In the genomic region with DNA sequence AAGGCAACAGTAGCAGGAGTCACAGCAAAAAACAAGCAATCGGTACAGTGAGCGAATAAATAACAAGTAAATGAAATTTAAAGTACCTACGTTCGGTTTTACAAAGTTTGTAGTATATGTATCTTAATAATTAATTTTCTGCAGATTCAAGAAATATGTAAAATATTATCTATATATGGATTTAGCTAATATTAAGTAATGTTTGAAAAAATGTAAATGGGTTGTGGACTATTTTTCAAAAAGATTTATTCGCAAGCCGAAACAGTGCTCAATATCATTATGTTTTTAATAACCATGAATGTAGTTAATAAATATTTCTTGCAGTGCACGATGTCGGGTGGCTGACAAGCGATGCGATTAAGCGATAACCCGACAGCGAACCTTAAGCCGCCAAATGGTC, we compare ENCODE assay signal across 1 fruit fly cellular context.
TF ChIP-seq lines count a peak whose summit lies in the region.

No protein-coding gene starts in this region.

TF ChIP-seq in whole organism, embryonic, 481 proteins besides CTCF, POLR2A, EP300 and RAD21 (continued from another document):
- TF ChIP-seq prd (optimal IDR thresholded peaks at IDR 0.05; lab: Kevin White, UChicago), result no peak
- TF ChIP-seq prd (GFP tag; IDR thresholded peaks at IDR 0.05; lab: Robert Waterston, UW), result no peak; the same call in 2 of the 3 replicates
- TF ChIP-seq row (GFP tag; IDR thresholded peaks at IDR 0.05; lab: Robert Waterston, UW), result peak; percentile 35
- no peak for TF ChIP-seq CG12769 (tag; optimal IDR thresholded peaks at IDR 0.05; lab: Kevin White, UChicago)
- TF ChIP-seq CG9727 (GFP tag; optimal IDR thresholded peaks at IDR 0.05; lab: Kevin White, UChicago), result peak; percentile 23
- TF ChIP-seq cad (GFP tag; optimal IDR thresholded peaks at IDR 0.05; lab: Kevin White, UChicago), result no peak
- no peak for TF ChIP-seq CG9215 (GFP tag; IDR thresholded peaks at IDR 0.05; lab: Robert Waterston, UW)
- no peak for TF ChIP-seq fru (optimal IDR thresholded peaks at IDR 0.05; lab: Kevin White, UChicago)
- TF ChIP-seq CG11247 (GFP tag; IDR thresholded peaks at IDR 0.05; lab: Robert Waterston, UW), result no peak
- TF ChIP-seq pita (GFP tag; optimal IDR thresholded peaks at IDR 0.05; lab: Kevin White, UChicago), result no peak
- TF ChIP-seq ttk (GFP tag; IDR thresholded peaks at IDR 0.05; lab: Robert Waterston, UW), result no peak
- TF ChIP-seq CG2120 (GFP tag; optimal IDR thresholded peaks at IDR 0.05; lab: Kevin White, UChicago), result peak; percentile 5
- TF ChIP-seq D19A (tag; optimal IDR thresholded peaks at IDR 0.05; lab: Kevin White, UChicago), result peak; percentile 49
- peak; percentile 54 for TF ChIP-seq Fer1 (GFP tag; optimal IDR thresholded peaks at IDR 0.05; lab: Kevin White, UChicago)
- peak; percentile 53 for TF ChIP-seq CG31441 (GFP tag; IDR thresholded peaks at IDR 0.05; lab: Robert Waterston, UW)
- TF ChIP-seq CG8924 (tag; optimal IDR thresholded peaks at IDR 0.05; lab: Kevin White, UChicago), result peak; percentile 37
- TF ChIP-seq bsh (GFP tag; optimal IDR thresholded peaks at IDR 0.05; lab: Kevin White, UChicago), result no peak
- no peak for TF ChIP-seq CG17186 (GFP tag; optimal IDR thresholded peaks at IDR 0.05; lab: Kevin White, UChicago)
- no peak for TF ChIP-seq Mes4 (GFP tag; optimal IDR thresholded peaks at IDR 0.05; lab: Kevin White, UChicago)
- TF ChIP-seq CG9876 (GFP tag; optimal IDR thresholded peaks at IDR 0.05; lab: Kevin White, UChicago), result no peak
- peak; percentile 46 for TF ChIP-seq Hmr (GFP tag; optimal IDR thresholded peaks at IDR 0.05; lab: Kevin White, UChicago)
- peak; percentile 4 for TF ChIP-seq fd3F (GFP tag; optimal IDR thresholded peaks at IDR 0.05; lab: Kevin White, UChicago)
- TF ChIP-seq CG12219 (GFP tag; optimal IDR thresholded peaks at IDR 0.05; lab: Kevin White, UChicago), result no peak
- peak; percentile 27 for TF ChIP-seq Oli (tag; optimal IDR thresholded peaks at IDR 0.05; lab: Kevin White, UChicago)
- no peak for TF ChIP-seq CG10267 (tag; optimal IDR thresholded peaks at IDR 0.05; lab: Kevin White, UChicago)
- no peak for TF ChIP-seq zfh1 (GFP tag; IDR thresholded peaks at IDR 0.05; lab: Robert Waterston, UW)
- peak; percentile 64 for TF ChIP-seq CG2678 (tag; optimal IDR thresholded peaks at IDR 0.05; lab: Kevin White, UChicago)
- no peak for TF ChIP-seq hbn (GFP tag; IDR thresholded peaks at IDR 0.05; lab: Robert Waterston, UW; ENCODE audit: partially characterized antibody)
- no peak for TF ChIP-seq hb (GFP tag; IDR thresholded peaks at IDR 0.05; lab: Robert Waterston, UW; ENCODE audit: partially characterized antibody)
- no peak for TF ChIP-seq tll (GFP tag; optimal IDR thresholded peaks at IDR 0.05; lab: Kevin White, UChicago)
- TF ChIP-seq CG12391 (tag; optimal IDR thresholded peaks at IDR 0.05; lab: Kevin White, UChicago), result peak; percentile 28
- TF ChIP-seq Stat92E (GFP tag; optimal IDR thresholded peaks at IDR 0.05; lab: Kevin White, UChicago), result no peak
- TF ChIP-seq CG18599 (GFP tag; optimal IDR thresholded peaks at IDR 0.05; lab: Kevin White, UChicago), result peak; percentile 70
- no peak for TF ChIP-seq dimm (GFP tag; IDR thresholded peaks at IDR 0.05; lab: Robert Waterston, UW)
- no peak for TF ChIP-seq CG18476 (GFP tag; optimal IDR thresholded peaks at IDR 0.05; lab: Kevin White, UChicago)
- no peak for TF ChIP-seq CG13287 (GFP tag; IDR thresholded peaks at IDR 0.05; lab: Robert Waterston, UW; ENCODE audit: partially characterized antibody)
- peak; percentile 48 for TF ChIP-seq CG3281 (GFP tag; optimal IDR thresholded peaks at IDR 0.05; lab: Kevin White, UChicago)
- TF ChIP-seq CG7556 (GFP tag; optimal IDR thresholded peaks at IDR 0.05; lab: Kevin White, UChicago), result peak; percentile 56
- TF ChIP-seq slbo (GFP tag; IDR thresholded peaks at IDR 0.05; lab: Robert Waterston, UW), result 0 out of 2 replicates have a peak, but pooled peaks have one; percentile 22
- TF ChIP-seq oc (tag; optimal IDR thresholded peaks at IDR 0.05; lab: Kevin White, UChicago), result no peak
- TF ChIP-seq Rfx (GFP tag; IDR thresholded peaks at IDR 0.05; lab: Robert Waterston, UW), result no peak
- TF ChIP-seq bigmax (GFP tag; optimal IDR thresholded peaks at IDR 0.05; lab: Kevin White, UChicago), result no peak
- no peak for TF ChIP-seq sr (GFP tag; IDR thresholded peaks at IDR 0.05; lab: Robert Waterston, UW)
- TF ChIP-seq bcd (GFP tag; optimal IDR thresholded peaks at IDR 0.05; lab: Kevin White, UChicago), result peak; percentile 0
- TF ChIP-seq nmo (GFP tag; optimal IDR thresholded peaks at IDR 0.05; lab: Kevin White, UChicago), result peak; percentile 42
- TF ChIP-seq pzg (GFP tag; optimal IDR thresholded peaks at IDR 0.05; lab: Kevin White, UChicago), result no peak
- TF ChIP-seq CG18619 (GFP tag; optimal IDR thresholded peaks at IDR 0.05; lab: Kevin White, UChicago), result no peak
- TF ChIP-seq CG13894 (tag; optimal IDR thresholded peaks at IDR 0.05; lab: Kevin White, UChicago), result no peak
- TF ChIP-seq CG13424 (tag; optimal IDR thresholded peaks at IDR 0.05; lab: Kevin White, UChicago), result peak; percentile 45
- TF ChIP-seq CG6254 (GFP tag; optimal IDR thresholded peaks at IDR 0.05; lab: Kevin White, UChicago), result no peak
- no peak for TF ChIP-seq CG17328 (GFP tag; IDR thresholded peaks at IDR 0.05; lab: Robert Waterston, UW)
- no peak for TF ChIP-seq bbx (GFP tag; IDR thresholded peaks at IDR 0.05; lab: Robert Waterston, UW; ENCODE audit: partially characterized antibody)
- no peak for TF ChIP-seq CG6854 (GFP tag; optimal IDR thresholded peaks at IDR 0.05; lab: Kevin White, UChicago)
- peak in 1 of 2 experiments; percentile 68 for TF ChIP-seq Hr51 (GFP tag; optimal IDR thresholded peaks at IDR 0.05; lab: Kevin White, UChicago)
- TF ChIP-seq Dbx (GFP tag; IDR thresholded peaks at IDR 0.05; lab: Robert Waterston, UW), result no peak
- TF ChIP-seq CG10431 (GFP tag; optimal IDR thresholded peaks at IDR 0.05; lab: Kevin White, UChicago), result no peak
- TF ChIP-seq CG17568 (GFP tag; optimal IDR thresholded peaks at IDR 0.05; lab: Kevin White, UChicago), result no peak
- no peak for TF ChIP-seq CG2199 (GFP tag; IDR thresholded peaks at IDR 0.05; lab: Robert Waterston, UW)
- peak; percentile 12 for TF ChIP-seq fd96Cb (tag; optimal IDR thresholded peaks at IDR 0.05; lab: Kevin White, UChicago)
- TF ChIP-seq tna (GFP tag; IDR thresholded peaks at IDR 0.05; lab: Robert Waterston, UW; ENCODE audit: partially characterized antibody), result no peak
- peak; percentile 2 for TF ChIP-seq CG17385 (GFP tag; optimal IDR thresholded peaks at IDR 0.05; lab: Kevin White, UChicago)
- TF ChIP-seq unpg (GFP tag; optimal IDR thresholded peaks at IDR 0.05; lab: Kevin White, UChicago), result peak; percentile 10
- no peak for TF ChIP-seq CG15601 (tag; optimal IDR thresholded peaks at IDR 0.05; lab: Kevin White, UChicago)
- TF ChIP-seq gem (tag; optimal IDR thresholded peaks at IDR 0.05; lab: Kevin White, UChicago), result peak; percentile 61
- no peak for TF ChIP-seq CkIIα-i1 (GFP tag; IDR thresholded peaks at IDR 0.05; lab: Robert Waterston, UW)
- no peak for TF ChIP-seq pan (optimal IDR thresholded peaks at IDR 0.05; lab: Kevin White, UChicago)
- no peak for TF ChIP-seq pan (GFP tag; optimal IDR thresholded peaks at IDR 0.05 in 1 of 2, IDR thresholded peaks at IDR 0.05 in 1 of 2)
- TF ChIP-seq vfl (GFP tag; optimal IDR thresholded peaks at IDR 0.05; lab: Kevin White, UChicago), result no peak
- peak; percentile 54 for TF ChIP-seq CG7839 (tag; optimal IDR thresholded peaks at IDR 0.05; lab: Kevin White, UChicago)
- peak; percentile 36 for TF ChIP-seq PHDP (tag; optimal IDR thresholded peaks at IDR 0.05; lab: Kevin White, UChicago)
- no peak for TF ChIP-seq CG1832 (GFP tag; optimal IDR thresholded peaks at IDR 0.05; lab: Kevin White, UChicago)
- TF ChIP-seq CG13624 (GFP tag; optimal IDR thresholded peaks at IDR 0.05; lab: Kevin White, UChicago), result no peak
- TF ChIP-seq dmrt99B (tag; optimal IDR thresholded peaks at IDR 0.05; lab: Kevin White, UChicago), result peak; percentile 60
- TF ChIP-seq CG14014 (GFP tag; IDR thresholded peaks at IDR 0.05; lab: Robert Waterston, UW), result peak; percentile 35; the same call in 1 of the 2 replicates
- no peak for TF ChIP-seq luna (GFP tag; optimal IDR thresholded peaks at IDR 0.05; lab: Kevin White, UChicago)
- TF ChIP-seq Taf1 (GFP tag; IDR thresholded peaks at IDR 0.05; lab: Robert Waterston, UW), result no peak
- TF ChIP-seq Ptx1 (GFP tag; IDR thresholded peaks at IDR 0.05; lab: Robert Waterston, UW), result 0 out of 2 replicates have a peak, but pooled peaks have one; percentile 12
- no peak for TF ChIP-seq chif (GFP tag; optimal IDR thresholded peaks at IDR 0.05; lab: Kevin White, UChicago)
- TF ChIP-seq sug (tag; optimal IDR thresholded peaks at IDR 0.05; lab: Kevin White, UChicago), result peak; percentile 7
- no peak for TF ChIP-seq Asciz (GFP tag; optimal IDR thresholded peaks at IDR 0.05; lab: Kevin White, UChicago)
- TF ChIP-seq trem (tag; optimal IDR thresholded peaks at IDR 0.05; lab: Kevin White, UChicago), result no peak
- TF ChIP-seq jumu (GFP tag; optimal IDR thresholded peaks at IDR 0.05; lab: Kevin White, UChicago), result no peak
- TF ChIP-seq Meics (GFP tag; optimal IDR thresholded peaks at IDR 0.05; lab: Kevin White, UChicago), result peak; percentile 31
- TF ChIP-seq CoRest (tag; optimal IDR thresholded peaks at IDR 0.05; lab: Kevin White, UChicago), result peak; percentile 33
- TF ChIP-seq Six4 (GFP tag; optimal IDR thresholded peaks at IDR 0.05; lab: Kevin White, UChicago), result no peak
- TF ChIP-seq cwo (GFP tag; optimal IDR thresholded peaks at IDR 0.05; lab: Kevin White, UChicago), result peak; percentile 12
- peak; percentile 0 for TF ChIP-seq Hand (GFP tag; optimal IDR thresholded peaks at IDR 0.05; lab: Kevin White, UChicago)
- no peak for TF ChIP-seq maf-S (GFP tag; optimal IDR thresholded peaks at IDR 0.05; lab: Kevin White, UChicago)
- peak; percentile 65 for TF ChIP-seq CG11504 (tag; optimal IDR thresholded peaks at IDR 0.05; lab: Kevin White, UChicago)
- TF ChIP-seq hth (optimal IDR thresholded peaks at IDR 0.05; lab: Kevin White, UChicago), result no peak
- 0 out of 3 replicates have a peak, but pooled peaks have one; percentile 8 for TF ChIP-seq CG11695 (GFP tag; IDR thresholded peaks at IDR 0.05; lab: Robert Waterston, UW)
- TF ChIP-seq CG8388 (GFP tag; optimal IDR thresholded peaks at IDR 0.05; lab: Kevin White, UChicago), result no peak
- TF ChIP-seq Sox100B (GFP tag; optimal IDR thresholded peaks at IDR 0.05; lab: Kevin White, UChicago), result peak; percentile 36
- peak; percentile 18 for TF ChIP-seq CG12659 (GFP tag; optimal IDR thresholded peaks at IDR 0.05; lab: Kevin White, UChicago)
- no peak for TF ChIP-seq mirr (GFP tag; optimal IDR thresholded peaks at IDR 0.05; lab: Kevin White, UChicago)
- no peak for TF ChIP-seq stwl (tag; optimal IDR thresholded peaks at IDR 0.05; lab: Kevin White, UChicago)
- TF ChIP-seq gce (GFP tag; IDR thresholded peaks at IDR 0.05; lab: Robert Waterston, UW), result no peak
- TF ChIP-seq CG17359 (tag; optimal IDR thresholded peaks at IDR 0.05; lab: Kevin White, UChicago), result peak; percentile 13
- TF ChIP-seq CG30403 (GFP tag; optimal IDR thresholded peaks at IDR 0.05; lab: Kevin White, UChicago), result peak; percentile 17
- TF ChIP-seq B-H1 (GFP tag; IDR thresholded peaks at IDR 0.05; lab: Robert Waterston, UW), result no peak
- peak; percentile 53 for TF ChIP-seq grau (tag; optimal IDR thresholded peaks at IDR 0.05; lab: Kevin White, UChicago)
- no peak for TF ChIP-seq Drgx (GFP tag; IDR thresholded peaks at IDR 0.05; lab: Robert Waterston, UW)
- TF ChIP-seq CG16815 (GFP tag; optimal IDR thresholded peaks at IDR 0.05; lab: Kevin White, UChicago), result no peak
- TF ChIP-seq sens-2 (GFP tag; IDR thresholded peaks at IDR 0.05; lab: Robert Waterston, UW), result no peak
- TF ChIP-seq Eip74EF (GFP tag; optimal IDR thresholded peaks at IDR 0.05; lab: Kevin White, UChicago), result no peak
- TF ChIP-seq CG11723 (GFP tag; optimal IDR thresholded peaks at IDR 0.05; lab: Kevin White, UChicago), result no peak
- TF ChIP-seq CG13775 (GFP tag; optimal IDR thresholded peaks at IDR 0.05; lab: Kevin White, UChicago), result no peak
- no peak for TF ChIP-seq sna (GFP tag; IDR thresholded peaks at IDR 0.05; lab: Robert Waterston, UW; ENCODE audit: partially characterized antibody)
- no peak for TF ChIP-seq CG10543 (GFP tag; optimal IDR thresholded peaks at IDR 0.05; lab: Kevin White, UChicago)
- TF ChIP-seq CG8478 (optimal IDR thresholded peaks at IDR 0.05; lab: Kevin White, UChicago), result no peak
- no peak for TF ChIP-seq ftz-f1 (GFP tag; optimal IDR thresholded peaks at IDR 0.05; lab: Kevin White, UChicago)
- TF ChIP-seq CG15269 (tag; optimal IDR thresholded peaks at IDR 0.05; lab: Kevin White, UChicago), result peak; percentile 45
- TF ChIP-seq CG10321 (GFP tag; IDR thresholded peaks at IDR 0.05; lab: Robert Waterston, UW), result no peak
- TF ChIP-seq CG2712 (tag; optimal IDR thresholded peaks at IDR 0.05; lab: Kevin White, UChicago), result peak; percentile 27
- no peak for TF ChIP-seq CG16813 (GFP tag; IDR thresholded peaks at IDR 0.05; lab: Robert Waterston, UW; ENCODE audit: partially characterized antibody)
- peak in 1 of 2 experiments; percentile 25 for TF ChIP-seq eve (GFP tag; optimal IDR thresholded peaks at IDR 0.05; lab: Kevin White, UChicago)
- TF ChIP-seq CG14710 (tag; optimal IDR thresholded peaks at IDR 0.05; lab: Kevin White, UChicago), result no peak
- peak; percentile 41 for TF ChIP-seq Deaf1 (tag; optimal IDR thresholded peaks at IDR 0.05; lab: Kevin White, UChicago)
- no peak for TF ChIP-seq HLH3B (GFP tag; IDR thresholded peaks at IDR 0.05; lab: Robert Waterston, UW)
- no peak for TF ChIP-seq Bdp1 (GFP tag; optimal IDR thresholded peaks at IDR 0.05; lab: Kevin White, UChicago)
- TF ChIP-seq ind (GFP tag; optimal IDR thresholded peaks at IDR 0.05; lab: Kevin White, UChicago), result peak; percentile 18
- peak; percentile 56 for TF ChIP-seq lab (GFP tag; optimal IDR thresholded peaks at IDR 0.05; lab: Kevin White, UChicago)
- TF ChIP-seq seq (GFP tag; IDR thresholded peaks at IDR 0.05; lab: Robert Waterston, UW), result no peak
- peak; percentile 24 for TF ChIP-seq Abd-B (GFP tag; optimal IDR thresholded peaks at IDR 0.05; lab: Kevin White, UChicago)
- TF ChIP-seq CG16779 (GFP tag; IDR thresholded peaks at IDR 0.05; lab: Robert Waterston, UW), result no peak
- peak; percentile 4 for TF ChIP-seq HHEX (GFP tag; optimal IDR thresholded peaks at IDR 0.05; lab: Kevin White, UChicago)
- TF ChIP-seq Poxn (GFP tag; IDR thresholded peaks at IDR 0.05; lab: Robert Waterston, UW), result no peak
- TF ChIP-seq CG15011 (GFP tag; optimal IDR thresholded peaks at IDR 0.05; lab: Kevin White, UChicago), result peak; percentile 2
TF ChIP-seq in whole organism, embryonic: peak in this region for 58.
